Fruit fly (Drosophila melanogaster) Kc167 (cell line): ENCODE results near the gene wntD.

Experiments used
- Myc ChIP-seq: fragments of >200 bp; optimal IDR thresholded peaks from 2 replicates; lab custom pipeline; 2017; ENCODE audit warnings: missing external identifiers
- Sin3A ChIP-seq: fragments of >200 bp; optimal IDR thresholded peaks from 2 replicates; lab custom pipeline; 2018; ENCODE audit warnings: missing external identifiers
- h ChIP-seq: fragments of >200 bp; optimal IDR thresholded peaks from 3 replicates; lab custom pipeline; 2018; ENCODE audit warnings: missing external identifiers
- insv ChIP-seq: fragments of >200 bp; optimal IDR thresholded peaks from 3 replicates; lab custom pipeline; 2018; ENCODE audit warnings: missing external identifiers
- psq ChIP-seq: fragments of >200 bp; optimal IDR thresholded peaks from 2 replicates; lab custom pipeline; 2017; ENCODE audit warnings: missing external identifiers
- ttk ChIP-seq: sonication (Bioruptor generic); optimal IDR thresholded peaks from 2 replicates; lab custom pipeline; 2017; ENCODE audit warnings: missing external identifiers

- no peak for TF ChIP-seq insv (lab: Kevin White, UChicago)
- no peak for TF ChIP-seq psq (lab: Kevin White, UChicago)
- TF ChIP-seq h (lab: Kevin White, UChicago): no peak
- no peak for TF ChIP-seq ttk
- TF ChIP-seq Sin3A (lab: Kevin White, UChicago): no peak
- TF ChIP-seq Myc (lab: Kevin White, UChicago): no peak
Observed at dm6 chr3R:13304512-13305069, 11.6 kb upstream of the wntD start.
